Worm (Caenorhabditis elegans): ENCODE data around the gene btb-7.

ce11 chrII:1679081-1679480, 34.0 kb upstream of the btb-7 start, which contains the start of gene irld-36:
- no peak for TF ChIP-seq ztf-29 (GFP tag; IDR thresholded peaks at IDR 0.05)
- no peak for TF ChIP-seq tab-1 (GFP tag; IDR thresholded peaks at IDR 0.05)
- no peak for TF ChIP-seq cog-1 (tag; optimal IDR thresholded peaks at IDR 0.05)
- TF ChIP-seq flt-1 (GFP tag; IDR thresholded peaks at IDR 0.05), result no peak
- no peak for TF ChIP-seq klf-2 (GFP tag; conservative IDR thresholded peaks at IDR 0.05)
- TF ChIP-seq ref-1 (GFP tag; conservative IDR thresholded peaks at IDR 0.05), result no peak

All from whole organism, midembryonic.